Fruit fly (Drosophila melanogaster): ENCODE measurements around the gene CG3386.

Gene CG3386

DNA sequence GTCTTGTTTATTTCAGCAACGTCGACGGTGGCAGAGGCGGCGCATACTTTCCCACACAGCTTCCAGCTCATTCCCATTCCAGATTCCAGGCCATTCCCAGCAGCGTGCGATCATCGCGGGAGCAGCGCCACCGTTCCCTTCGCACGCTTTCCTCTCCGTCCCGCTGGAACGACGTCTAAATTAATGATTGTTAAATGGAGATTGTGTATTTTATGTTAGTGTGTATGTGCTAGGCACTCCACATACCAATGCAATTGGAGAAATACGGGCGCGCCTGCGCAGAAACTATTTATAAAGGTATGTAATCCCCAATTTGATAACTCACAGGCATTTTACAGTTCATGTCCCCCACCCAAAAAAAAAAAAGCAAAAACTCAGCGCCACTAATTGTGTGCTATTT is 40.8 kb downstream of the CG3386 start (continued):
- TF ChIP-seq crol (GFP tag; IDR thresholded peaks at IDR 0.05), result peak; percentile 76; the same call in 1 of the 2 replicates
- TF ChIP-seq CG10543 (GFP tag; optimal IDR thresholded peaks at IDR 0.05), result peak; percentile 26
- no peak for TF ChIP-seq Spps (tag; optimal IDR thresholded peaks at IDR 0.05)
- TF ChIP-seq disco-r (GFP tag; optimal IDR thresholded peaks at IDR 0.05), result no peak
- TF ChIP-seq fu2 (GFP tag; optimal IDR thresholded peaks at IDR 0.05), result no peak
- no peak for TF ChIP-seq CG15269 (tag; optimal IDR thresholded peaks at IDR 0.05)
- TF ChIP-seq Hey (tag; optimal IDR thresholded peaks at IDR 0.05), result no peak
- TF ChIP-seq CG9609 (GFP tag; optimal IDR thresholded peaks at IDR 0.05), result no peak
- no peak for TF ChIP-seq her (GFP tag; optimal IDR thresholded peaks at IDR 0.05)
- no peak for TF ChIP-seq en (GFP tag; optimal IDR thresholded peaks at IDR 0.05)
- TF ChIP-seq CG18011 (GFP tag; optimal IDR thresholded peaks at IDR 0.05), result no peak
- TF ChIP-seq CG3065 (GFP tag; optimal IDR thresholded peaks at IDR 0.05), result no peak
- peak; percentile 58 for TF ChIP-seq cg (GFP tag; optimal IDR thresholded peaks at IDR 0.05)
- TF ChIP-seq sob (GFP tag; IDR thresholded peaks at IDR 0.05), result peak; percentile 34; the same call in 1 of the 2 replicates
- peak; percentile 27 for TF ChIP-seq HLHmδ (GFP tag; optimal IDR thresholded peaks at IDR 0.05)
- TF ChIP-seq zfh1 (GFP tag; IDR thresholded peaks at IDR 0.05), result 0 out of 3 replicates have a peak, but pooled peaks have one; percentile 10
- TF ChIP-seq sug (tag; optimal IDR thresholded peaks at IDR 0.05), result no peak
- no peak for TF ChIP-seq CG8089 (GFP tag; optimal IDR thresholded peaks at IDR 0.05)
- TF ChIP-seq CG4360 (GFP tag; IDR thresholded peaks at IDR 0.05), result no peak
- TF ChIP-seq CG15696 (tag; optimal IDR thresholded peaks at IDR 0.05), result no peak
- peak; percentile 66 for TF ChIP-seq sqz (GFP tag; optimal IDR thresholded peaks at IDR 0.05)
- peak; percentile 15 for TF ChIP-seq kah (GFP tag; optimal IDR thresholded peaks at IDR 0.05)
- TF ChIP-seq pfk (GFP tag; optimal IDR thresholded peaks at IDR 0.05), result peak; percentile 95

DNA sequence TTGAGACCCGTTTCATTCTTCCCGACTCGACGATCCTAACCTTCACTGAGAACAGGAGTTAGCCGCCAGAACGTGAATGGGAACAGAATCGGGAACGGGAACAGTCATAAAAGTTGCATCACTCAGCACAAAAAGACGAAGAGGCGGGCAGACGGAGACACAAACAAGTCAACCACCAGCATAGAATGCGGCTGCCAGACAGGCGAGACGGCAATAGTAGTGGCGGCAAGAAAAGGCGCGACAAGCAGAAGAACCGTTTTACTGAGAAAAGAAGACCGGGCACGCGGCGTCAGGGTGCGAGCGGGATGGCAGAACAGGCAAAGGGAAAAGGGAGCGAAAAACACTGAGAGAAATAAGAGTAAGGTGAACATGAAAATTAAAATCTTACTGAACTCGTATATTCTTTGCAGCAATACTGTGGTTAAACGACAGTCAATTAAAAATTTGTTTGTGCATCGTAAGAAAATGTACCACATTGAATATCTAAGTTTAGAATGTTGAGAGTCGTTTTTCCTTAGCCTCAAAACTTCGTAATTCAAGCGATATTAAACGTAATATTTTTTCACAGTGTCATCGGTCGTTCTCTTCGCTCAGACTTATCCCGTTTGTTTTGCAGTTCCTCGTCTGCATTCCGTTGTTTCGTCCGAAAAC is 41.8 kb downstream of the CG3386 start:
- TF ChIP-seq CG10321 (GFP tag; IDR thresholded peaks at IDR 0.05) (peak; percentile 85), B-H1 (GFP tag; IDR thresholded peaks at IDR 0.05) (peak; percentile 61), CG3726 (GFP tag; IDR thresholded peaks at IDR 0.05) (peak; percentile 59; the same call in 1 of the 3 replicates), CrebB (tag; optimal IDR thresholded peaks at IDR 0.05) (peak; percentile 38), usp (GFP tag; optimal IDR thresholded peaks at IDR 0.05) (no peak), CG4854 (GFP tag; optimal IDR thresholded peaks at IDR 0.05) (peak; percentile 31), CG1024 (GFP tag; IDR thresholded peaks at IDR 0.05) (peak; percentile 72), prd (optimal IDR thresholded peaks at IDR 0.05) (no peak), prd (GFP tag; IDR thresholded peaks at IDR 0.05) (peak; percentile 88), ind (GFP tag; optimal IDR thresholded peaks at IDR 0.05) (peak; percentile 83), CG15601 (tag; optimal IDR thresholded peaks at IDR 0.05) (peak; percentile 88), CG3407 (GFP tag; optimal IDR thresholded peaks at IDR 0.05) (peak; percentile 79), CG42726 (GFP tag; IDR thresholded peaks at IDR 0.05; ENCODE audit: partially characterized antibody) (no peak), shn (GFP tag; optimal IDR thresholded peaks at IDR 0.05) (peak; percentile 84), CG15696 (tag; optimal IDR thresholded peaks at IDR 0.05) (peak; percentile 96), sqz (GFP tag; optimal IDR thresholded peaks at IDR 0.05) (peak; percentile 61), Hsf (GFP tag; optimal IDR thresholded peaks at IDR 0.05) (peak; percentile 85), Mes4 (GFP tag; optimal IDR thresholded peaks at IDR 0.05) (peak; percentile 86), peb (GFP tag; IDR thresholded peaks at IDR 0.05) (peak; percentile 65), CoRest (tag; optimal IDR thresholded peaks at IDR 0.05) (peak; percentile 88), CG33213 (GFP tag; optimal IDR thresholded peaks at IDR 0.05) (peak; percentile 74), stwl (tag; optimal IDR thresholded peaks at IDR 0.05) (peak; percentile 52), slp2 (GFP tag; optimal IDR thresholded peaks at IDR 0.05) (peak; percentile 75), B-H2 (GFP tag; optimal IDR thresholded peaks at IDR 0.05) (no peak), pho (GFP tag; optimal IDR thresholded peaks at IDR 0.05) (peak; percentile 73), CG17612 (GFP tag; IDR thresholded peaks at IDR 0.05) (0 out of 2 replicates have a peak, but pooled peaks have one; percentile 7), ac (GFP tag; optimal IDR thresholded peaks at IDR 0.05) (peak; percentile 73), Ets97D (GFP tag; optimal IDR thresholded peaks at IDR 0.05) (peak; percentile 51), CG6683 (GFP tag; optimal IDR thresholded peaks at IDR 0.05) (peak; percentile 57), crc (GFP tag; optimal IDR thresholded peaks at IDR 0.05) (peak; percentile 73)
